Worm (Caenorhabditis elegans) whole organism, L3 larva: Measurements from ENCODE around the gene vamp-8.

Source experiments
- mdl-1 ChIP-seq: fragments of 150-350 bp; optimal IDR thresholded peaks from 2 replicates; lab custom pipeline; 2014; ENCODE audit warnings: missing biosample characterization, missing genetic modification characterization
- snpc-4 ChIP-seq: fragments of 150-350 bp; optimal IDR thresholded peaks from 2 replicates; lab custom pipeline; 2014; ENCODE audit warnings: missing biosample characterization, missing genetic modification characterization
- unc-62 ChIP-seq: fragments of 150-350 bp; sonication (generic microtip); optimal IDR thresholded peaks from 4 replicates; lab custom pipeline; 2014; ENCODE audit warnings: missing biosample characterization, missing genetic modification reagents, missing genetic modification characterization

- TF ChIP-seq unc-62 (GFP tag; lab: Kevin White, UChicago) = no peak
- TF ChIP-seq mdl-1 (tag; lab: Kevin White, UChicago) = no peak
- TF ChIP-seq snpc-4 = no peak
Observed at ce11 chrIV:13912929-13913328, 47.9 kb upstream of the vamp-8 start, which contains the start of gene Y37A1A.2.
